Comparison of ENCODE assay signal across 1 worm cellular context in the genomic region with DNA sequence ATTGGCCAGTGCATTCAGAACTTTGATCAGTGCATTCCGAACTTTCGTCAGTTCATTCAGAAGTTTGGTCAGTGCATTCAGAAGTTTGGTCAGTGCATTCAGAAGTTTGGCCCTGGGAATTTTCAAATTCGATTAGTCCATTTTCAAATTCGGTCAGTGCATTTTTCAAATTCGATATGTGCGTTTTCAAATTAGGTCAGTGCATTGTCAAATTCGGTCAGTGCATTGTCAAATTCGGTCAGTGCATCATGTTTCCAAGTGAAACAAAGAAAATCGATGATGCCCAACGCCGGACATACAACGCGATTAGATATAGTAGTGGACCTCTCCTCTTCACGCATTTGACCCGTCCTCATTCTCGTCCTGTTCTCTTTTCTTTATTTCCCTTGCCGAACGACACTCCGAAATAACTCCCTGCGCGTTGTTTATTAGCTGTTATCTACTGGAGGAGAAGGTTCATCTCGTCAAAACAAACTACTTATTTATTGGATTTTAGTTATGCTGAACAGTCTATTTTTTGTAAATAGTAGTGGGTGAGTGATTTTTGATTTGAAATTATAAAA.
A peak's percentile ranks its signal among the peaks of the same experiment; 100 is the strongest.
TF ChIP-seq lines count a peak whose summit lies in the region.

Gene apm-3, plus strand, starts transcription at position 477 of the 563 bp plus-strand sequence.

TF ChIP-seq in whole organism, L1 larva, 84 proteins besides CTCF, POLR2A, EP300 and RAD21 (continued from another document):
- TF ChIP-seq C16A3.4 (tag; optimal IDR thresholded peaks at IDR 0.05; lab: Kevin White, UChicago) = no peak
- TF ChIP-seq mef-2 (tag; optimal IDR thresholded peaks at IDR 0.05; lab: Kevin White, UChicago) = no peak
- TF ChIP-seq nhr-85 (tag; lab: Kevin White, UChicago) = no peak
- peak in 1 of 3 experiments; percentile 31 for TF ChIP-seq dpl-1 (GFP tag; optimal IDR thresholded peaks at IDR 0.05; lab: Kevin White, UChicago)
- TF ChIP-seq ztf-4 (tag; optimal IDR thresholded peaks at IDR 0.05; lab: Kevin White, UChicago) = no peak
- peak; percentile 38 for TF ChIP-seq blmp-1 (tag; optimal IDR thresholded peaks at IDR 0.05; lab: Kevin White, UChicago)
- TF ChIP-seq nhr-12 (tag; optimal IDR thresholded peaks at IDR 0.05; lab: Kevin White, UChicago) = no peak
- no peak for TF ChIP-seq nhr-237 (tag; optimal IDR thresholded peaks at IDR 0.05; lab: Kevin White, UChicago)
- peak; percentile 9 for TF ChIP-seq nhr-71 (tag; optimal IDR thresholded peaks at IDR 0.05; lab: Kevin White, UChicago)
- TF ChIP-seq zag-1 (tag; optimal IDR thresholded peaks at IDR 0.05; lab: Kevin White, UChicago) = no peak
- TF ChIP-seq ceh-82 (tag; optimal IDR thresholded peaks at IDR 0.05; lab: Kevin White, UChicago) = peak in 2 of 3 experiments; percentile 10 to 40
- no peak for TF ChIP-seq nhr-84 (tag; optimal IDR thresholded peaks at IDR 0.05; lab: Kevin White, UChicago)
- no peak for TF ChIP-seq grh-1 (GFP tag; IDR thresholded peaks at IDR 0.05; lab: Robert Waterston, UW)
- peak; percentile 10 for TF ChIP-seq tbx-2 (tag; optimal IDR thresholded peaks at IDR 0.05; lab: Kevin White, UChicago)
- TF ChIP-seq sup-37 (GFP tag; optimal IDR thresholded peaks at IDR 0.05; lab: Kevin White, UChicago) = no peak
- no peak for TF ChIP-seq C34B4.2 (tag; optimal IDR thresholded peaks at IDR 0.05; lab: Kevin White, UChicago)
- peak; percentile 47 for TF ChIP-seq unc-130 (tag; optimal IDR thresholded peaks at IDR 0.05; lab: Kevin White, UChicago)
- peak; percentile 20 to 49 for TF ChIP-seq lsy-2 (tag; optimal IDR thresholded peaks at IDR 0.05; lab: Kevin White, UChicago)
- TF ChIP-seq isw-1 (GFP tag; IDR thresholded peaks at IDR 0.05; lab: Robert Waterston, UW) = no peak
- TF ChIP-seq efl-3 (GFP tag; optimal IDR thresholded peaks at IDR 0.05; lab: Kevin White, UChicago) = no peak
- no peak for TF ChIP-seq vab-15 (tag; optimal IDR thresholded peaks at IDR 0.05; lab: Kevin White, UChicago)
- peak; percentile 33 for TF ChIP-seq mep-1 (tag; optimal IDR thresholded peaks at IDR 0.05; lab: Kevin White, UChicago)
- peak; percentile 49 for TF ChIP-seq snu-23 (GFP tag; optimal IDR thresholded peaks at IDR 0.05; lab: Kevin White, UChicago)
- TF ChIP-seq efl-1 (optimal IDR thresholded peaks at IDR 0.05; lab: Kevin White, UChicago) = peak in 1 of 2 experiments; percentile 11
- peak in 1 of 2 experiments; percentile 91 for TF ChIP-seq efl-1 (GFP tag; optimal IDR thresholded peaks at IDR 0.05 in 1 of 2; lab: Kevin White, UChicago)
TF ChIP-seq in whole organism, L1 larva: peak in this region for 19.
